Worm (Caenorhabditis elegans): Measurements from ENCODE around the gene cyp-29A4.

- TF ChIP-seq madf-3 (GFP tag; IDR thresholded peaks at IDR 0.05) (no peak), lin-35 (GFP tag; optimal IDR thresholded peaks at IDR 0.05) (no peak), nhr-27 (tag; optimal IDR thresholded peaks at IDR 0.05) (no peak)
Observed at ce11 chrV:9689364-9689763, 34.8 kb downstream of the cyp-29A4 start.

Data from whole organism, young adult.